Fruit fly (Drosophila melanogaster): Measurements from ENCODE around the gene Jhbp4.

DNA sequence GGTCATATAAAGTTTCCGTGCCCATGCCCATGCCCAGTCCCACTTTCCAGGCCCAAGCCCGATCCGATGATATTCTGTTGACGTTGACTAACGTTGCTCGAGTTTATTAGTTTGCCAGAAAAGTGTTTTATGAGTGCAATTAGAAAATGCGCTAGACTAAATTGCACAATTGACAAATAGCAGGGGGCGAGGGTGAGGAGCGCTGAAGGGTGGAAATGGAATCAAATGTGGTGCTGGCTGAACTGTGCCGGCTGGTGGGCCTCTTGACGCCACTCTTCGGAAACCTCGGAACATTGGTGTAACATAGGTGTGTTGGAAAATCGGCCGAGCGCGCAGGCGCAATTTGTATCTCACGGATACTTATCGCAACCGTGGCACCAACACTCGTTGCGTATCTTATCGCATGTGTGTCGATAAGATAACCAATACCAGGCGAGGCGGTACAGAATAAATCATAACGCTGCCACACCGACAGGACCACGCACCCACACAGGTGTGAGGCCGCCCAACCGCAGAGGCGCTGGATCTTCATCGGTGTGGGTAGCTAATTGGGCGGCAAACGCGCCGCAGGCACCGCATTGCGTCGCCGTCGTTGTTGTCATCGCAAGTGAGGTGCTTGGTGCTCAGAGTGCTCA is 31.5 kb upstream of the Jhbp4 start:
- TF ChIP-seq psq (optimal IDR thresholded peaks at IDR 0.05) (no peak), CG8478 (optimal IDR thresholded peaks at IDR 0.05) (no peak), pan (optimal IDR thresholded peaks at IDR 0.05) (no peak), usp (GFP tag; optimal IDR thresholded peaks at IDR 0.05) (no peak), EcR (GFP tag; optimal IDR thresholded peaks at IDR 0.05) (no peak)
